Fruit fly (Drosophila melanogaster): Measurements from ENCODE around the gene CG9737.
A peak's percentile ranks its signal among the peaks of the same experiment; 100 is the strongest.

Gene CG9737

dm6 chr3R:30261838-30262237 is 18.7 kb upstream of the CG9737 start:
- TF ChIP-seq N (GFP tag; optimal IDR thresholded peaks at IDR 0.05) (no peak), foxo (GFP tag; optimal IDR thresholded peaks at IDR 0.05) (peak; percentile 14 to 93), HLH106 (tag; optimal IDR thresholded peaks at IDR 0.05) (peak; percentile 94), pan (optimal IDR thresholded peaks at IDR 0.05) (no peak), br (GFP tag; optimal IDR thresholded peaks at IDR 0.05) (peak; percentile 93), Hr83 (GFP tag; optimal IDR thresholded peaks at IDR 0.05; ENCODE audit: poor library complexity, severe bottlenecking) (no peak), tai (GFP tag; optimal IDR thresholded peaks at IDR 0.05) (peak; percentile 86), brk (GFP tag; optimal IDR thresholded peaks at IDR 0.05) (peak; percentile 88), Hnf4 (GFP tag; optimal IDR thresholded peaks at IDR 0.05) (peak; percentile 91), OdsH (GFP tag; optimal IDR thresholded peaks at IDR 0.05) (peak; percentile 93), woc (GFP tag; optimal IDR thresholded peaks at IDR 0.05) (peak; percentile 85), Jra (GFP tag; optimal IDR thresholded peaks at IDR 0.05) (peak; percentile 75), CG9705 (GFP tag; optimal IDR thresholded peaks at IDR 0.05) (peak; percentile 82), Abd-B (GFP tag; optimal IDR thresholded peaks at IDR 0.05) (no peak), dmrt93B (GFP tag; optimal IDR thresholded peaks at IDR 0.05) (peak; percentile 79), CrebA (GFP tag; optimal IDR thresholded peaks at IDR 0.05; ENCODE audit: borderline replicate concordance) (peak; percentile 74), Rel (GFP tag; optimal IDR thresholded peaks at IDR 0.05) (peak; percentile 62), Rel (tag; optimal IDR thresholded peaks at IDR 0.05) (peak; percentile 74), Hr78 (GFP tag; optimal IDR thresholded peaks at IDR 0.05) (no peak), sage (GFP tag; optimal IDR thresholded peaks at IDR 0.05) (peak; percentile 91), Sp1 (GFP tag; optimal IDR thresholded peaks at IDR 0.05) (peak; percentile 95), Dfd (GFP tag; optimal IDR thresholded peaks at IDR 0.05) (no peak), Myc (optimal IDR thresholded peaks at IDR 0.05) (no peak), Dif (GFP tag; optimal IDR thresholded peaks at IDR 0.05; ENCODE audit: partially characterized antibody) (no peak), sv (GFP tag; optimal IDR thresholded peaks at IDR 0.05) (no peak), Vsx2 (GFP tag; optimal IDR thresholded peaks at IDR 0.05; ENCODE audit: partially characterized antibody) (no peak), h (GFP tag; optimal IDR thresholded peaks at IDR 0.05) (peak; percentile 96), rgr (GFP tag; optimal IDR thresholded peaks at IDR 0.05) (peak; percentile 95), GATAd (GFP tag; optimal IDR thresholded peaks at IDR 0.05) (peak; percentile 37), lola (GFP tag; optimal IDR thresholded peaks at IDR 0.05) (no peak), usp (GFP tag; optimal IDR thresholded peaks at IDR 0.05) (no peak), psq (GFP tag; optimal IDR thresholded peaks at IDR 0.05) (peak; percentile 92), Mio (GFP tag; optimal IDR thresholded peaks at IDR 0.05) (peak; percentile 11), dl (GFP tag; optimal IDR thresholded peaks at IDR 0.05; ENCODE audit: insufficient read depth in 1 of 2, partially characterized antibody in 2 of 2) (no peak), fru (GFP tag; optimal IDR thresholded peaks at IDR 0.05) (peak; percentile 99), CG32264 (GFP tag; optimal IDR thresholded peaks at IDR 0.05) (peak; percentile 68), jim (GFP tag; optimal IDR thresholded peaks at IDR 0.05) (no peak), dsf (GFP tag; optimal IDR thresholded peaks at IDR 0.05; ENCODE audit: borderline replicate concordance) (peak; percentile 51), ey (GFP tag; optimal IDR thresholded peaks at IDR 0.05) (peak; percentile 92)

- TF ChIP-seq pan (optimal IDR thresholded peaks at IDR 0.05) (no peak), Dif (GFP tag; optimal IDR thresholded peaks at IDR 0.05; ENCODE audit: partially characterized antibody) (no peak), h (GFP tag; optimal IDR thresholded peaks at IDR 0.05) (peak; percentile 13)
Measured at dm6 chr3R:30259561-30259960, 16.4 kb upstream of the CG9737 start.

DNA sequence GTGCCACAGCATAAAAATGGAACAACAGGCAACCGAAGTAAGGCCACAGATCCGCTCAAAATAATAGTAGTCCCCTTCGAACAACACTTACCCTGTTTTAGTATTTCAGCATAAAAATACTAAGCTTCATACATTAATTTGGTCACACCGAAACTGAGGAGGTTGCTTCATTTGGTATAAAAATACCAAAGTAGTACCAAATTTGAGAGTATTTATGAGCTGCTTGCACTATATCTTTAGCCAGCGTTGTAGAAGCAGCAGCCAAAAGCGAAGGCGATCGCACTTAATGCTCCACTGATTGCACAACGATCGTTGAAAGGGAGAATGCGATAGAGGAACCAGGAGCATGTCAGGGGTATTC is 15.9 kb upstream of the CG9737 start:
- TF ChIP-seq Hr78 (GFP tag; optimal IDR thresholded peaks at IDR 0.05) (no peak), CG9705 (GFP tag; optimal IDR thresholded peaks at IDR 0.05) (peak; percentile 55), Sp1 (GFP tag; optimal IDR thresholded peaks at IDR 0.05) (peak; percentile 92), CG32264 (GFP tag; optimal IDR thresholded peaks at IDR 0.05) (peak; percentile 92), Mio (GFP tag; optimal IDR thresholded peaks at IDR 0.05) (peak; percentile 34), Vsx2 (GFP tag; optimal IDR thresholded peaks at IDR 0.05; ENCODE audit: partially characterized antibody) (no peak), Rel (GFP tag; optimal IDR thresholded peaks at IDR 0.05) (peak; percentile 81), Rel (tag; optimal IDR thresholded peaks at IDR 0.05) (peak; percentile 39), pan (optimal IDR thresholded peaks at IDR 0.05) (no peak), GATAd (GFP tag; optimal IDR thresholded peaks at IDR 0.05) (no peak), Hnf4 (GFP tag; optimal IDR thresholded peaks at IDR 0.05) (peak; percentile 85), Myc (optimal IDR thresholded peaks at IDR 0.05) (no peak), Abd-B (GFP tag; optimal IDR thresholded peaks at IDR 0.05) (no peak), dl (GFP tag; optimal IDR thresholded peaks at IDR 0.05; ENCODE audit: insufficient read depth in 1 of 2, partially characterized antibody in 2 of 2) (no peak), tai (GFP tag; optimal IDR thresholded peaks at IDR 0.05) (peak; percentile 70), br (GFP tag; optimal IDR thresholded peaks at IDR 0.05) (peak; percentile 95), OdsH (GFP tag; optimal IDR thresholded peaks at IDR 0.05) (peak; percentile 92), N (GFP tag; optimal IDR thresholded peaks at IDR 0.05) (no peak), dmrt93B (GFP tag; optimal IDR thresholded peaks at IDR 0.05) (peak; percentile 81), dsf (GFP tag; optimal IDR thresholded peaks at IDR 0.05; ENCODE audit: borderline replicate concordance) (no peak), Jra (GFP tag; optimal IDR thresholded peaks at IDR 0.05) (peak; percentile 43), rgr (GFP tag; optimal IDR thresholded peaks at IDR 0.05) (peak; percentile 90), Dfd (GFP tag; optimal IDR thresholded peaks at IDR 0.05) (no peak), woc (GFP tag; optimal IDR thresholded peaks at IDR 0.05) (peak; percentile 93), brk (GFP tag; optimal IDR thresholded peaks at IDR 0.05) (peak; percentile 68), lola (GFP tag; optimal IDR thresholded peaks at IDR 0.05) (no peak), h (GFP tag; optimal IDR thresholded peaks at IDR 0.05) (peak; percentile 95), Dif (GFP tag; optimal IDR thresholded peaks at IDR 0.05; ENCODE audit: partially characterized antibody) (no peak), sv (GFP tag; optimal IDR thresholded peaks at IDR 0.05) (no peak), usp (GFP tag; optimal IDR thresholded peaks at IDR 0.05) (no peak), CrebA (GFP tag; optimal IDR thresholded peaks at IDR 0.05; ENCODE audit: borderline replicate concordance) (peak; percentile 72), foxo (GFP tag; optimal IDR thresholded peaks at IDR 0.05) (peak; percentile 84 to 92), psq (GFP tag; optimal IDR thresholded peaks at IDR 0.05) (peak; percentile 95), ey (GFP tag; optimal IDR thresholded peaks at IDR 0.05) (peak; percentile 94), sage (GFP tag; optimal IDR thresholded peaks at IDR 0.05) (peak; percentile 87), HLH106 (tag; optimal IDR thresholded peaks at IDR 0.05) (peak; percentile 89), jim (GFP tag; optimal IDR thresholded peaks at IDR 0.05) (no peak), Hr83 (GFP tag; optimal IDR thresholded peaks at IDR 0.05; ENCODE audit: poor library complexity, severe bottlenecking) (peak; percentile 16), fru (GFP tag; optimal IDR thresholded peaks at IDR 0.05) (peak; percentile 96)
